Worm (Caenorhabditis elegans): ENCODE data around the gene F40F9.3.
A peak's percentile ranks its signal among the peaks of the same experiment; 100 is the strongest.

The F40F9.3 gene

ce11 chrV:9685559-9685958 lies 29.4 kb upstream of the F40F9.3 start, which contains the start of gene ZK287.4:
TSS of gene ZK287.4 (minus strand) at chrV:9685659.
- no peak for TF ChIP-seq zag-1 (tag; optimal IDR thresholded peaks at IDR 0.05)
- TF ChIP-seq tbx-2 (tag; optimal IDR thresholded peaks at IDR 0.05): no peak
- no peak for TF ChIP-seq skn-1 (tag; optimal IDR thresholded peaks at IDR 0.05)
- no peak for TF ChIP-seq unc-62 (GFP tag; optimal IDR thresholded peaks at IDR 0.05)
- TF ChIP-seq ceh-16 (tag; optimal IDR thresholded peaks at IDR 0.05): no peak
- TF ChIP-seq lsy-12 (tag; optimal IDR thresholded peaks at IDR 0.05): no peak
- no peak for TF ChIP-seq egl-27 (tag; optimal IDR thresholded peaks at IDR 0.05)
- no peak for TF ChIP-seq egl-5 (tag; optimal IDR thresholded peaks at IDR 0.05)
- TF ChIP-seq lin-39 (tag; optimal IDR thresholded peaks at IDR 0.05): no peak
- no peak for TF ChIP-seq nhr-237 (tag; optimal IDR thresholded peaks at IDR 0.05)
- TF ChIP-seq ztf-4 (tag; optimal IDR thresholded peaks at IDR 0.05): no peak
- no peak for TF ChIP-seq nhr-76 (tag; optimal IDR thresholded peaks at IDR 0.05)
- no peak for TF ChIP-seq nhr-77 (tag; optimal IDR thresholded peaks at IDR 0.05)
- no peak for TF ChIP-seq eor-1 (tag; optimal IDR thresholded peaks at IDR 0.05)
- no peak for TF ChIP-seq elt-3 (tag; optimal IDR thresholded peaks at IDR 0.05)
- no peak for TF ChIP-seq R02D3.7 (tag; optimal IDR thresholded peaks at IDR 0.05)
- TF ChIP-seq elt-2 (tag; optimal IDR thresholded peaks at IDR 0.05): no peak

ce11 chrV:9689364-9689763 lies 25.6 kb upstream of the F40F9.3 start:
- TF ChIP-seq ama-1 (optimal IDR thresholded peaks at IDR 0.05) (peak; percentile 32), snpc-4 (tag; optimal IDR thresholded peaks at IDR 0.05) (no peak), pqm-1 (tag; optimal IDR thresholded peaks at IDR 0.05) (no peak), nhr-67 (tag; optimal IDR thresholded peaks at IDR 0.05) (no peak), mml-1 (tag; optimal IDR thresholded peaks at IDR 0.05) (no peak), egl-5 (tag; optimal IDR thresholded peaks at IDR 0.05) (no peak)

DNA sequence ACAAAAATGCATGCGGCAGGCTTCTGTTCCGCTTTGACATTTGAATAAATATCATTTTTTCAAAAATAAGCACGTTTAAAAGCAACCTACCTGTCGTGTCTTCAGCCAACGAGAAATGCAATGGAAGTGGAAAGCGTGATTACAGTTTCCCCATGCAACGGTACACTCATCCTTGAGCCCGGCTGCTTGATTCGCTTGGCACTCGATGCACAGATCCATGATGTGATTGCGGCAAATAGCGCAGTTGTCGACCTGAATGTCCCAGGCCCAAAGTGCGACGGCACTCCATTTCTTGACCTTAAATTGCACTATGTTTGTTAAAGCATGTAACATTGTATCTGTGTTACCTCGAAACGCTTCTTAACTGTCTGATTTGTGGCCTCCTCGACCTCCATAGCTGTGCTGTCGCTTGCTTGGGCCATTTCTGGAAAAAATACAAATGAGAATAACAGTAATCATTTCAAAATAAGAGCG lies 24.9 kb upstream of the F40F9.3 start, which contains the start of gene rbx-1:
rbx-1 (minus strand) TSS at position 424 of the 474 bp plus-strand sequence.
- TF ChIP-seq mml-1 (tag; optimal IDR thresholded peaks at IDR 0.05): no peak
- no peak for TF ChIP-seq nhr-77 (tag; optimal IDR thresholded peaks at IDR 0.05)

- TF ChIP-seq nhr-28 (tag; optimal IDR thresholded peaks at IDR 0.05) (no peak), ama-1 (optimal IDR thresholded peaks at IDR 0.05) (no peak), nhr-237 (tag; optimal IDR thresholded peaks at IDR 0.05) (no peak), mdl-1 (tag; optimal IDR thresholded peaks at IDR 0.05) (no peak), nhr-25 (tag; optimal IDR thresholded peaks at IDR 0.05) (peak; percentile 51), nhr-67 (tag; optimal IDR thresholded peaks at IDR 0.05) (no peak), hmg-11 (tag; optimal IDR thresholded peaks at IDR 0.05) (peak; percentile 72), eor-1 (tag; optimal IDR thresholded peaks at IDR 0.05) (no peak), pha-4 (tag; optimal IDR thresholded peaks at IDR 0.05) (peak; percentile 57), nhr-23 (tag; optimal IDR thresholded peaks at IDR 0.05) (peak; percentile 41), jun-1 (tag; optimal IDR thresholded peaks at IDR 0.05) (no peak), unc-39 (tag; optimal IDR thresholded peaks at IDR 0.05) (no peak), ceh-9 (tag; optimal IDR thresholded peaks at IDR 0.05) (no peak), nhr-43 (tag; optimal IDR thresholded peaks at IDR 0.05; ENCODE audit: poor library complexity, severe bottlenecking) (no peak), unc-62 (GFP tag; optimal IDR thresholded peaks at IDR 0.05) (no peak), ceh-82 (tag; optimal IDR thresholded peaks at IDR 0.05) (no peak), nhr-76 (tag; optimal IDR thresholded peaks at IDR 0.05) (no peak), elt-1 (tag; optimal IDR thresholded peaks at IDR 0.05) (no peak), tbx-2 (tag; optimal IDR thresholded peaks at IDR 0.05) (no peak), lsy-12 (tag; optimal IDR thresholded peaks at IDR 0.05) (peak; percentile 15), lin-15B (tag; optimal IDR thresholded peaks at IDR 0.05) (peak; percentile 41), nfya-1 (tag; optimal IDR thresholded peaks at IDR 0.05; ENCODE audit: insufficient read depth) (no peak), snpc-4 (tag; optimal IDR thresholded peaks at IDR 0.05) (peak; percentile 18), skn-1 (tag; optimal IDR thresholded peaks at IDR 0.05) (peak; percentile 22), elt-3 (tag; optimal IDR thresholded peaks at IDR 0.05) (no peak), ceh-16 (tag; optimal IDR thresholded peaks at IDR 0.05) (no peak), elt-2 (tag; optimal IDR thresholded peaks at IDR 0.05) (peak; percentile 11)
Observed at ce11 chrV:9690728-9691127, 24.3 kb upstream of the F40F9.3 start.
